Fruit fly (Drosophila melanogaster): Measurements from ENCODE around the gene Acsf2.
A peak's percentile ranks its signal among the peaks of the same experiment; 100 is the strongest.

The Acsf2 gene

dm6 chr2L:5342119-5342817 is at the start of gene Acsf2 (continued):
- TF ChIP-seq CG4424 (GFP tag; optimal IDR thresholded peaks at IDR 0.05) (peak; percentile 90), Dbx (GFP tag; IDR thresholded peaks at IDR 0.05) (peak; percentile 99), z (GFP tag; IDR thresholded peaks at IDR 0.05) (no peak), CG5180 (GFP tag; optimal IDR thresholded peaks at IDR 0.05) (peak; percentile 80), schlank (tag; optimal IDR thresholded peaks at IDR 0.05) (peak; percentile 96), CG16863 (GFP tag; optimal IDR thresholded peaks at IDR 0.05) (peak; percentile 86), CG17912 (GFP tag; optimal IDR thresholded peaks at IDR 0.05) (peak; percentile 41), tio (GFP tag; optimal IDR thresholded peaks at IDR 0.05) (peak; percentile 94), CG15479 (GFP tag; optimal IDR thresholded peaks at IDR 0.05) (no peak), vnd (GFP tag; IDR thresholded peaks at IDR 0.05; ENCODE audit: partially characterized antibody) (no peak), CG5245 (GFP tag; optimal IDR thresholded peaks at IDR 0.05) (peak; percentile 73), CG31441 (GFP tag; IDR thresholded peaks at IDR 0.05) (peak; percentile 91), Deaf1 (tag; optimal IDR thresholded peaks at IDR 0.05) (peak; percentile 87), CG3065 (GFP tag; optimal IDR thresholded peaks at IDR 0.05) (peak; percentile 64), HLH54F (GFP tag; optimal IDR thresholded peaks at IDR 0.05) (peak; percentile 97), CG4360 (GFP tag; IDR thresholded peaks at IDR 0.05) (no peak), pan (optimal IDR thresholded peaks at IDR 0.05) (no peak), pan (GFP tag; optimal IDR thresholded peaks at IDR 0.05 in 1 of 2, IDR thresholded peaks at IDR 0.05 in 1 of 2) (peak in 1 of 2 experiments; percentile 97), CG11560 (tag; IDR thresholded peaks at IDR 0.05) (peak; percentile 91), Ada2b (GFP tag; IDR thresholded peaks at IDR 0.05) (peak; percentile 95), Dek (tag; optimal IDR thresholded peaks at IDR 0.05) (peak; percentile 98), CG11093 (GFP tag; IDR thresholded peaks at IDR 0.05) (peak; percentile 87), CG8388 (GFP tag; optimal IDR thresholded peaks at IDR 0.05) (peak; percentile 64), jumu (GFP tag; optimal IDR thresholded peaks at IDR 0.05) (peak; percentile 89), Atf3 (GFP tag; optimal IDR thresholded peaks at IDR 0.05) (peak; percentile 77), CG2889 (GFP tag; IDR thresholded peaks at IDR 0.05) (peak; percentile 90), rib (GFP tag; IDR thresholded peaks at IDR 0.05) (peak; percentile 98), CG6813 (GFP tag; optimal IDR thresholded peaks at IDR 0.05) (peak; percentile 92), CG16815 (GFP tag; optimal IDR thresholded peaks at IDR 0.05) (peak; percentile 95), CG2116 (GFP tag; optimal IDR thresholded peaks at IDR 0.05) (peak; percentile 65), CG10147 (GFP tag; optimal IDR thresholded peaks at IDR 0.05) (peak; percentile 99), CG3726 (GFP tag; IDR thresholded peaks at IDR 0.05) (peak; percentile 76; the same call in 1 of the 3 replicates), Dp (GFP tag; optimal IDR thresholded peaks at IDR 0.05) (peak; percentile 6), Mes4 (GFP tag; optimal IDR thresholded peaks at IDR 0.05) (peak; percentile 70), nmo (GFP tag; optimal IDR thresholded peaks at IDR 0.05) (peak; percentile 94), bigmax (GFP tag; optimal IDR thresholded peaks at IDR 0.05) (no peak), CG16813 (GFP tag; IDR thresholded peaks at IDR 0.05; ENCODE audit: partially characterized antibody) (no peak), E2f2 (GFP tag; IDR thresholded peaks at IDR 0.05) (peak; percentile 80), zen2 (GFP tag; IDR thresholded peaks at IDR 0.05; ENCODE audit: partially characterized antibody) (no peak), lmd (GFP tag; IDR thresholded peaks at IDR 0.05) (peak; percentile 98), CG1233 (GFP tag; optimal IDR thresholded peaks at IDR 0.05) (peak; percentile 95), gem (tag; optimal IDR thresholded peaks at IDR 0.05) (peak; percentile 98), tgo (GFP tag; IDR thresholded peaks at IDR 0.05) (peak; percentile 96), BEAF-32 (GFP tag; optimal IDR thresholded peaks at IDR 0.05) (peak; percentile 29), Med (GFP tag) (peak; percentile 99), knrl (GFP tag; IDR thresholded peaks at IDR 0.05; ENCODE audit: partially characterized antibody) (no peak), CG17802 (tag; optimal IDR thresholded peaks at IDR 0.05) (peak; percentile 8), inv (GFP tag; IDR thresholded peaks at IDR 0.05; ENCODE audit: partially characterized antibody) (no peak), da (GFP tag; optimal IDR thresholded peaks at IDR 0.05) (peak; percentile 79)

Measured in whole organism, embryonic.